Fruit fly (Drosophila melanogaster): Measurements from ENCODE around the gene pum.

- TF ChIP-seq Sin3A (optimal IDR thresholded peaks at IDR 0.05): no peak
- no peak for TF ChIP-seq br (optimal IDR thresholded peaks at IDR 0.05)
- no peak for TF ChIP-seq Oaz (GFP tag; IDR thresholded peaks at IDR 0.05)
- no peak for TF ChIP-seq amos (GFP tag; IDR thresholded peaks at IDR 0.05; ENCODE audit: partially characterized antibody)
- TF ChIP-seq fd3F (GFP tag; optimal IDR thresholded peaks at IDR 0.05): no peak
- TF ChIP-seq dm (GFP tag; optimal IDR thresholded peaks at IDR 0.05): peak; percentile 52
- peak; percentile 28 for TF ChIP-seq CG4617 (GFP tag; optimal IDR thresholded peaks at IDR 0.05; ENCODE audit: borderline replicate concordance)
- TF ChIP-seq Six4 (GFP tag; optimal IDR thresholded peaks at IDR 0.05): peak; percentile 90
- peak; percentile 18 for TF ChIP-seq YL-1 (GFP tag; optimal IDR thresholded peaks at IDR 0.05)
- TF ChIP-seq gro (GFP tag; optimal IDR thresholded peaks at IDR 0.05): peak; percentile 36
Observed at dm6 chr3R:9229075-9229835, 8.2 kb downstream of the pum start.
